Worm (Caenorhabditis elegans): Measurements from ENCODE around the gene ech-5.

The ech-5 gene

ce11 chrIV:842630-843029, 45.8 kb downstream of the ech-5 start (continued):
- TF ChIP-seq pqm-1 (tag; optimal IDR thresholded peaks at IDR 0.05) (no peak), ZK337.2 (GFP tag; IDR thresholded peaks at IDR 0.05) (0 out of 2 replicates have a peak, but pooled peaks have one; percentile 59), lir-3 (tag; optimal IDR thresholded peaks at IDR 0.05) (no peak), nhr-48 (tag; optimal IDR thresholded peaks at IDR 0.05) (no peak), unc-39 (tag; optimal IDR thresholded peaks at IDR 0.05) (no peak), cey-2 (tag; optimal IDR thresholded peaks at IDR 0.05; ENCODE audit: borderline replicate concordance, insufficient read depth) (no peak), ceh-82 (tag; optimal IDR thresholded peaks at IDR 0.05) (no peak), zag-1 (tag; optimal IDR thresholded peaks at IDR 0.05) (no peak), spr-1 (tag; optimal IDR thresholded peaks at IDR 0.05) (peak; percentile 48), zip-11 (GFP tag; IDR thresholded peaks at IDR 0.05) (no peak), R02D3.7 (tag; optimal IDR thresholded peaks at IDR 0.05) (no peak), ceh-32 (tag; optimal IDR thresholded peaks at IDR 0.05; ENCODE audit: poor library complexity) (no peak), lin-39 (tag; optimal IDR thresholded peaks at IDR 0.05) (no peak), spr-3 (GFP tag; optimal IDR thresholded peaks at IDR 0.05) (no peak), attf-4 (tag; optimal IDR thresholded peaks at IDR 0.05) (no peak), mes-2 (tag; optimal IDR thresholded peaks at IDR 0.05; ENCODE audit: poor library complexity, severe bottlenecking) (no peak), ztf-11 (tag; optimal IDR thresholded peaks at IDR 0.05) (no peak), duxl-1 (tag; optimal IDR thresholded peaks at IDR 0.05; ENCODE audit: poor library complexity) (peak; percentile 19), ceh-28 (tag; optimal IDR thresholded peaks at IDR 0.05) (no peak), F44E2.7 (GFP tag; IDR thresholded peaks at IDR 0.05) (no peak), vab-7 (GFP tag; IDR thresholded peaks at IDR 0.05) (peak; percentile 34; the same call in 1 of the 2 replicates), nhr-237 (tag; optimal IDR thresholded peaks at IDR 0.05) (no peak), snpc-1.2 (GFP tag; IDR thresholded peaks at IDR 0.05) (no peak), hlh-11 (tag; optimal IDR thresholded peaks at IDR 0.05) (peak; percentile 24), daf-8 (GFP tag; IDR thresholded peaks at IDR 0.05) (no peak), pha-4 (GFP tag; IDR thresholded peaks at IDR 0.05) (peak; percentile 37; the same call in 1 of the 2 replicates), pha-4 (tag; optimal IDR thresholded peaks at IDR 0.05) (no peak), zfp-3 (GFP tag; conservative IDR thresholded peaks at IDR 0.05) (no peak), ztf-7 (tag; optimal IDR thresholded peaks at IDR 0.05) (no peak), ceh-20 (GFP tag; IDR thresholded peaks at IDR 0.05) (no peak), F10B5.3 (tag; optimal IDR thresholded peaks at IDR 0.05) (no peak), nhr-41 (GFP tag; IDR thresholded peaks at IDR 0.05) (0 out of 2 replicates have a peak, but pooled peaks have one; percentile 18), rbr-2 (tag; optimal IDR thresholded peaks at IDR 0.05) (peak; percentile 41), lin-29 (GFP tag; IDR thresholded peaks at IDR 0.05) (no peak), T20F7.1 (GFP tag; optimal IDR thresholded peaks at IDR 0.05) (no peak), unc-62 (GFP tag; optimal IDR thresholded peaks at IDR 0.05 in 1 of 2) (peak in 1 of 2 experiments; percentile 61), unc-62 (tag; optimal IDR thresholded peaks at IDR 0.05) (no peak), Y105C5A.15 (GFP tag; IDR thresholded peaks at IDR 0.05) (0 out of 2 replicates have a peak, but pooled peaks have one; percentile 70), egl-43 (GFP tag; IDR thresholded peaks at IDR 0.05) (peak; percentile 84), dve-1 (tag; optimal IDR thresholded peaks at IDR 0.05; ENCODE audit: insufficient read depth) (peak; percentile 25), snpc-4 (tag; optimal IDR thresholded peaks at IDR 0.05) (no peak), lin-13 (GFP tag; optimal IDR thresholded peaks at IDR 0.05) (peak; percentile 29), nhr-11 (tag; optimal IDR thresholded peaks at IDR 0.05) (no peak), jun-1 (tag; optimal IDR thresholded peaks at IDR 0.05) (no peak), madf-9 (GFP tag; conservative IDR thresholded peaks at IDR 0.05) (no peak), daf-16 (GFP tag; optimal IDR thresholded peaks at IDR 0.05) (peak in 1 of 2 experiments; percentile 4), daf-16 (tag; optimal IDR thresholded peaks at IDR 0.05) (peak; percentile 25), mdl-1 (tag; optimal IDR thresholded peaks at IDR 0.05) (peak in 1 of 2 experiments; percentile 17), ctbp-1 (GFP tag; IDR thresholded peaks at IDR 0.05) (no peak), Y75B8A.6 (GFP tag; IDR thresholded peaks at IDR 0.05) (no peak), fkh-10 (GFP tag; optimal IDR thresholded peaks at IDR 0.05) (no peak), fos-1 (tag; optimal IDR thresholded peaks at IDR 0.05) (no peak)

Measured in whole organism, L4 larva.